Fruit fly (Drosophila melanogaster): Measurements from ENCODE around the gene nmo.

- TF ChIP-seq h (optimal IDR thresholded peaks at IDR 0.05) (no peak), psq (optimal IDR thresholded peaks at IDR 0.05) (no peak), Sin3A (optimal IDR thresholded peaks at IDR 0.05) (no peak), Myc (optimal IDR thresholded peaks at IDR 0.05) (no peak), insv (optimal IDR thresholded peaks at IDR 0.05) (no peak)
Measured at dm6 chr3L:7996364-7996763, 17.5 kb downstream of the nmo start.
